Fruit fly (Drosophila melanogaster) whole organism, embryonic: ENCODE results near the gene CG9674.

Source experiments
- Aef1 ChIP-seq: fragments of 200-800 bp; sonication (Bioruptor generic); IDR thresholded peaks from 3 replicates; pipeline ENCODE4 v1.3.6; 2022; ENCODE audit warnings: missing biosample characterization, missing genetic modification characterization
- C15 ChIP-seq: fragments of 200-800 bp; sonication (Bioruptor generic); IDR thresholded peaks from 3 replicates; pipeline ENCODE4 v1.3.6; 2022; ENCODE audit warnings: missing biosample characterization, missing genetic modification characterization
- CG10321 ChIP-seq: fragments of 200-800 bp; sonication (Bioruptor generic); IDR thresholded peaks from 2 replicates; pipeline ENCODE4 v1.3.6; 2022; ENCODE audit warnings: missing biosample characterization, missing genetic modification characterization
- CG13123 ChIP-seq: fragments of 200-800 bp; sonication (Bioruptor generic); optimal IDR thresholded peaks from 2 replicates; lab custom pipeline; 2016; ENCODE audit warnings: missing biosample characterization, missing genetic modification characterization
- CG14050 ChIP-seq: fragments of 200-800 bp; sonication (Bioruptor generic); IDR thresholded peaks from 3 replicates; pipeline ENCODE4 v1.3.6; 2022; ENCODE audit warnings: missing biosample characterization, missing genetic modification characterization
- CG14667 ChIP-seq: fragments of 200-800 bp; sonication (Bioruptor generic); IDR thresholded peaks from 2 replicates; pipeline ENCODE4 v1.3.6; 2022; ENCODE audit warnings: missing biosample characterization, missing genetic modification characterization
- CG14710 ChIP-seq: fragments of 200-800 bp; sonication (Bioruptor generic); optimal IDR thresholded peaks from 3 replicates; lab custom pipeline; 2019; ENCODE audit warnings: missing biosample characterization, mild to moderate bottlenecking, missing genetic modification characterization, moderate library complexity
- CG15514 ChIP-seq: fragments of 200-800 bp; sonication (Bioruptor generic); optimal IDR thresholded peaks from 3 replicates; lab custom pipeline; 2017; ENCODE audit warnings: missing biosample characterization, missing genetic modification characterization, mild to moderate bottlenecking, moderate library complexity, missing genetic modification reagents
- CG1602 ChIP-seq: fragments of 200-800 bp; sonication (Bioruptor generic); optimal IDR thresholded peaks from 3 replicates; lab custom pipeline; 2016; ENCODE audit warnings: missing biosample characterization, missing genetic modification characterization
- CG17802 ChIP-seq: fragments of 200-800 bp; sonication (Bioruptor generic); optimal IDR thresholded peaks from 2 replicates; lab custom pipeline; 2018; ENCODE audit warnings: missing biosample characterization, mild to moderate bottlenecking, missing genetic modification characterization, moderate library complexity
- CG17829 ChIP-seq: fragments of 200-800 bp; optimal IDR thresholded peaks from 2 replicates; lab custom pipeline; 2019; ENCODE audit warnings: missing biosample characterization, mild to moderate bottlenecking, missing genetic modification characterization, moderate library complexity
- CG18599 ChIP-seq: fragments of 200-800 bp; sonication (Bioruptor generic); optimal IDR thresholded peaks from 3 replicates; lab custom pipeline; 2017; ENCODE audit warnings: missing biosample characterization, missing genetic modification characterization, mild to moderate bottlenecking, moderate library complexity, missing genetic modification reagents
- CG2202 ChIP-seq: fragments of 200-800 bp; sonication (Bioruptor generic); optimal IDR thresholded peaks from 2 replicates; lab custom pipeline; 2018; ENCODE audit warnings: missing biosample characterization, mild to moderate bottlenecking, missing genetic modification characterization
- CG31441 ChIP-seq: fragments of 200-800 bp; sonication (Bioruptor generic); IDR thresholded peaks from 2 replicates; pipeline ENCODE4 v1.3.6; 2022; ENCODE audit warnings: missing biosample characterization, missing genetic modification characterization
- CG34376 ChIP-seq: fragments of 200-800 bp; sonication (Bioruptor generic); optimal IDR thresholded peaks from 2 replicates; lab custom pipeline; 2018; ENCODE audit warnings: missing biosample characterization, mild to moderate bottlenecking, missing genetic modification characterization
- CG4424 ChIP-seq: fragments of 200-800 bp; sonication (Bioruptor generic); optimal IDR thresholded peaks from 3 replicates; lab custom pipeline; 2016; ENCODE audit warnings: missing biosample characterization, missing genetic modification characterization
- CG6654 ChIP-seq: fragments of 200-800 bp; sonication (Bioruptor generic); optimal IDR thresholded peaks from 2 replicates; lab custom pipeline; 2017; ENCODE audit warnings: missing biosample characterization, mild to moderate bottlenecking, missing genetic modification characterization
- CG6689 ChIP-seq: fragments of 200-800 bp; sonication (Bioruptor generic); IDR thresholded peaks from 2 replicates; pipeline ENCODE4 v1.3.6; 2022; ENCODE audit warnings: missing biosample characterization, missing genetic modification characterization
- CG6791 ChIP-seq: fragments of 200-800 bp; sonication (Bioruptor generic); IDR thresholded peaks from 3 replicates; pipeline ENCODE4 v1.3.6; 2022; ENCODE audit warnings: missing biosample characterization, missing genetic modification characterization; ENCODE audit not compliant: partially characterized antibody
- CG7556 ChIP-seq: fragments of 200-800 bp; sonication (Bioruptor generic); optimal IDR thresholded peaks from 2 replicates; lab custom pipeline; 2017; ENCODE audit warnings: missing biosample characterization, mild to moderate bottlenecking, missing genetic modification characterization
- CG8388 ChIP-seq: fragments of 200-800 bp; sonication (Bioruptor generic); optimal IDR thresholded peaks from 2 replicates; lab custom pipeline; 2019; ENCODE audit warnings: missing biosample characterization, mild to moderate bottlenecking, missing genetic modification characterization, moderate library complexity
- CG9609 ChIP-seq: fragments of 200-800 bp; sonication (Bioruptor generic); optimal IDR thresholded peaks from 3 replicates; lab custom pipeline; 2016; ENCODE audit warnings: missing biosample characterization, missing genetic modification characterization
- Doc3 ChIP-seq: fragments of 200-800 bp; sonication (Bioruptor generic); IDR thresholded peaks from 3 replicates; pipeline ENCODE4 v1.3.6; 2022; ENCODE audit warnings: missing biosample characterization, missing genetic modification characterization; ENCODE audit not compliant: partially characterized antibody
- Fer2 ChIP-seq: fragments of 200-800 bp; sonication (Bioruptor generic); optimal IDR thresholded peaks from 2 replicates; lab custom pipeline; 2018; ENCODE audit warnings: missing biosample characterization, mild to moderate bottlenecking, missing genetic modification characterization, moderate library complexity
- HLH3B ChIP-seq: fragments of 200-800 bp; sonication (Bioruptor generic); IDR thresholded peaks from 2 replicates; pipeline ENCODE4 v1.3.6; 2022; ENCODE audit warnings: missing biosample characterization, missing genetic modification characterization
- PHDP ChIP-seq: fragments of 200-800 bp; sonication (Bioruptor generic); optimal IDR thresholded peaks from 3 replicates; lab custom pipeline; 2018; ENCODE audit warnings: missing biosample characterization, mild to moderate bottlenecking, missing genetic modification characterization, moderate library complexity
- Pdp1 ChIP-seq, 2 experiments: fragments of 200-800 bp; sonication (Bioruptor generic); optimal IDR thresholded peaks; 3 replicates each; lab custom pipeline; 2016; ENCODE audit warnings: missing biosample characterization in 2 of 2, missing genetic modification characterization in 2 of 2, mild to moderate bottlenecking in 1 of 2, moderate library complexity in 1 of 2
- Ptx1 ChIP-seq: fragments of 200-800 bp; sonication (Bioruptor generic); IDR thresholded peaks from 2 replicates; pipeline ENCODE4 v1.3.6; 2022; ENCODE audit warnings: missing biosample characterization, missing genetic modification characterization
- Rfx ChIP-seq: fragments of 200-800 bp; sonication (Bioruptor generic); IDR thresholded peaks from 2 replicates; pipeline ENCODE4 v1.3.6; 2022; ENCODE audit warnings: missing biosample characterization, missing genetic modification characterization
- Sin3A ChIP-seq: fragments of >200 bp; optimal IDR thresholded peaks from 2 replicates; lab custom pipeline; 2018
- Sry-δ ChIP-seq: fragments of 200-800 bp; sonication (Bioruptor generic); optimal IDR thresholded peaks from 2 replicates; lab custom pipeline; 2016; ENCODE audit warnings: missing biosample characterization, missing genetic modification characterization
- amos ChIP-seq: fragments of 200-800 bp; sonication (Bioruptor generic); IDR thresholded peaks from 2 replicates; pipeline ENCODE4 v1.3.6; 2022; ENCODE audit warnings: missing biosample characterization, missing genetic modification characterization; ENCODE audit not compliant: partially characterized antibody
- ato ChIP-seq: fragments of 200-800 bp; sonication (Bioruptor generic); IDR thresholded peaks from 2 replicates; pipeline ENCODE4 v1.3.6; 2022; ENCODE audit warnings: missing biosample characterization, missing genetic modification characterization; ENCODE audit not compliant: partially characterized antibody
- btn ChIP-seq: fragments of 200-800 bp; sonication (Bioruptor generic); optimal IDR thresholded peaks from 2 replicates; lab custom pipeline; 2016; ENCODE audit warnings: missing biosample characterization, missing genetic modification characterization
- cg ChIP-seq: fragments of 200-800 bp; sonication (Bioruptor generic); optimal IDR thresholded peaks from 3 replicates; lab custom pipeline; 2019; ENCODE audit warnings: missing biosample characterization, mild to moderate bottlenecking, missing genetic modification characterization, moderate library complexity
- disco-r ChIP-seq: fragments of 200-800 bp; sonication (Bioruptor generic); optimal IDR thresholded peaks from 2 replicates; lab custom pipeline; 2016; ENCODE audit warnings: missing biosample characterization, missing genetic modification characterization
- dpn ChIP-seq, 2 experiments: fragments of 200-800 bp; sonication (Bioruptor generic); optimal IDR thresholded peaks; 3 replicates each; lab custom pipeline; 2016; ENCODE audit warnings: missing biosample characterization in 2 of 2, missing genetic modification characterization in 2 of 2
- grau ChIP-seq: fragments of 200-800 bp; optimal IDR thresholded peaks from 3 replicates; lab custom pipeline; 2019; ENCODE audit warnings: missing biosample characterization, mild to moderate bottlenecking, missing genetic modification characterization, moderate library complexity
- hb ChIP-seq: fragments of 200-800 bp; sonication (Bioruptor generic); IDR thresholded peaks from 3 replicates; pipeline ENCODE4 v1.3.6; 2022; ENCODE audit warnings: missing biosample characterization, missing genetic modification characterization; ENCODE audit not compliant: partially characterized antibody
- kay ChIP-seq: fragments of 200-800 bp; sonication (Bioruptor generic); optimal IDR thresholded peaks from 2 replicates; lab custom pipeline; 2016; ENCODE audit warnings: missing biosample characterization, missing genetic modification characterization
- lov ChIP-seq, 2 experiments: fragments of 200-800 bp in 1 of 2; fragments of >200 bp in 1 of 2; sonication (Bioruptor generic) in 1 of 2; IDR thresholded peaks in 1 of 2; optimal IDR thresholded peaks in 1 of 2; 2 replicates in 1 of 2; 3 replicates in 1 of 2; pipeline versions ENCODE4 v1.3.6 to Lab custom; 2017 to 2022; ENCODE audit warnings: missing biosample characterization in 1 of 2, missing genetic modification characterization in 1 of 2
- onecut ChIP-seq: fragments of 200-800 bp; sonication (Bioruptor generic); IDR thresholded peaks from 2 replicates; pipeline ENCODE4 v1.3.6; 2022; ENCODE audit warnings: missing biosample characterization, missing genetic modification characterization
- otp ChIP-seq: fragments of 200-800 bp; sonication (Bioruptor generic); IDR thresholded peaks from 3 replicates; pipeline ENCODE4, ENCODE4 v1.3.6; 2022; ENCODE audit warnings: missing biosample characterization, missing genetic modification characterization
- sc ChIP-seq, 3 experiments: fragments of >200 bp in 2 of 3; fragments of 200-800 bp in 1 of 3; sonication (Bioruptor generic) in 1 of 3; optimal IDR thresholded peaks; 2 replicates in 2 of 3; 3 replicates in 1 of 3; lab custom pipeline; 2017; ENCODE audit warnings: mild to moderate bottlenecking in 1 of 3, missing biosample characterization in 1 of 3, missing genetic modification characterization in 1 of 3, missing genetic modification reagents in 1 of 3
- schlank ChIP-seq: fragments of 200-800 bp; sonication (Bioruptor generic); optimal IDR thresholded peaks from 2 replicates; lab custom pipeline; 2018; ENCODE audit warnings: missing biosample characterization, mild to moderate bottlenecking, missing genetic modification characterization
- seq ChIP-seq: fragments of 200-800 bp; sonication (Bioruptor generic); IDR thresholded peaks from 2 replicates; pipeline ENCODE4 v1.3.6; 2022; ENCODE audit warnings: missing biosample characterization, missing genetic modification characterization
- sim ChIP-seq: fragments of 200-800 bp; sonication (Bioruptor generic); IDR thresholded peaks from 2 replicates; pipeline ENCODE4 v1.3.6; 2022; ENCODE audit warnings: missing biosample characterization, missing genetic modification characterization
- sisA ChIP-seq: fragments of 200-800 bp; sonication (Bioruptor generic); IDR thresholded peaks from 2 replicates; pipeline ENCODE4 v1.3.6; 2022; ENCODE audit warnings: missing biosample characterization, missing genetic modification characterization
- slou ChIP-seq: fragments of 200-800 bp; sonication (Bioruptor generic); optimal IDR thresholded peaks from 3 replicates; lab custom pipeline; 2016; ENCODE audit warnings: missing biosample characterization, missing genetic modification characterization
- ssp ChIP-seq: fragments of 200-800 bp; sonication (Bioruptor generic); IDR thresholded peaks from 2 replicates; pipeline ENCODE4 v1.3.6; 2022; ENCODE audit warnings: missing biosample characterization, missing genetic modification characterization

Gene CG9674

dm6 chr3L:16842087-16842567 lies 34.6 kb upstream of the CG9674 start, which contains the start of gene TSG101 (continued):
- TF ChIP-seq sisA (no peak), lov (optimal IDR thresholded peaks at IDR 0.05; lab: Kevin White, UChicago) (no peak), lov (GFP tag; IDR thresholded peaks at IDR 0.05; lab: Robert Waterston, UW) (no peak), amos (0 out of 2 replicates have a peak, but pooled peaks have one; percentile 17), Doc3 (GFP tag; lab: Robert Waterston, UW) (no peak), Sry-δ (GFP tag; lab: Kevin White, UChicago) (peak; percentile 54), schlank (tag; lab: Kevin White, UChicago) (no peak), CG9609 (GFP tag; lab: Kevin White, UChicago) (no peak), CG6791 (GFP tag; lab: Robert Waterston, UW) (peak; percentile 38; the same call in 1 of the 3 replicates), CG2202 (tag; lab: Kevin White, UChicago) (no peak), CG10321 (GFP tag; lab: Robert Waterston, UW) (no peak), CG14050 (GFP tag; lab: Robert Waterston, UW) (no peak), CG1602 (GFP tag; lab: Kevin White, UChicago) (no peak), Aef1 (GFP tag; lab: Robert Waterston, UW) (no peak), sim (GFP tag; lab: Robert Waterston, UW) (no peak), Sin3A (lab: Kevin White, UChicago) (peak; percentile 19), CG14667 (GFP tag; lab: Robert Waterston, UW) (no peak), otp (GFP tag; lab: Robert Waterston, UW) (no peak), PHDP (tag; lab: Kevin White, UChicago) (no peak), CG8388 (GFP tag; lab: Kevin White, UChicago) (no peak), slou (GFP tag; lab: Kevin White, UChicago) (no peak), C15 (GFP tag; lab: Robert Waterston, UW) (no peak), CG15514 (peak; percentile 43), hb (GFP tag; lab: Robert Waterston, UW) (no peak), CG17802 (tag; lab: Kevin White, UChicago) (peak; percentile 17), HLH3B (GFP tag; lab: Robert Waterston, UW) (no peak), CG17829 (no peak), grau (tag; lab: Kevin White, UChicago) (peak; percentile 10), btn (no peak), sc (optimal IDR thresholded peaks at IDR 0.05; lab: Kevin White, UChicago) (no peak), sc (GFP tag; optimal IDR thresholded peaks at IDR 0.05; lab: Kevin White, UChicago) (no peak), Ptx1 (no peak), CG31441 (GFP tag; lab: Robert Waterston, UW) (no peak), seq (no peak), CG34376 (GFP tag; lab: Kevin White, UChicago) (no peak), cg (GFP tag; lab: Kevin White, UChicago) (no peak), dpn (GFP tag; optimal IDR thresholded peaks at IDR 0.05; lab: Kevin White, UChicago) (peak in 1 of 2 experiments; percentile 0), kay (peak; percentile 58), CG4424 (no peak), ato (GFP tag; lab: Robert Waterston, UW) (no peak), disco-r (no peak), ssp (peak; percentile 96), CG13123 (GFP tag; lab: Kevin White, UChicago) (no peak), CG6689 (GFP tag; lab: Robert Waterston, UW) (no peak), CG14710 (tag; lab: Kevin White, UChicago) (peak; percentile 60), Fer2 (no peak), CG6654 (GFP tag; lab: Kevin White, UChicago) (no peak), CG18599 (GFP tag; lab: Kevin White, UChicago) (no peak), CG7556 (GFP tag; lab: Kevin White, UChicago) (no peak), Pdp1 (GFP tag; optimal IDR thresholded peaks at IDR 0.05; lab: Kevin White, UChicago) (peak in 1 of 2 experiments; percentile 21), onecut (GFP tag; lab: Robert Waterston, UW) (no peak), Rfx (GFP tag; lab: Robert Waterston, UW) (no peak)
